Fruit fly (Drosophila melanogaster) whole organism, prepupa: ENCODE data around the gene Cerk.

Experiments used
- Blimp-1 ChIP-seq: fragments of 200-800 bp; sonication (Bioruptor generic); optimal IDR thresholded peaks from 3 replicates; lab custom pipeline; 2017; ENCODE audit warnings: missing biosample characterization, missing genetic modification characterization, mild to moderate bottlenecking, moderate library complexity, missing genetic modification reagents
- CG11294 ChIP-seq: fragments of 200-800 bp; sonication (Bioruptor generic); IDR thresholded peaks from 2 replicates; pipeline ENCODE4 v1.3.6; 2022; ENCODE audit warnings: missing biosample characterization, missing genetic modification characterization
- CG11762 ChIP-seq: fragments of 200-800 bp; sonication (Bioruptor generic); optimal IDR thresholded peaks from 3 replicates; lab custom pipeline; 2016; ENCODE audit warnings: missing biosample characterization, missing genetic modification characterization; ENCODE audit not compliant: insufficient read depth
- CG3032 ChIP-seq: fragments of 200-800 bp; optimal IDR thresholded peaks from 2 replicates; lab custom pipeline; 2019; ENCODE audit warnings: missing biosample characterization, mild to moderate bottlenecking, missing genetic modification characterization, moderate library complexity
- CG32006 ChIP-seq: fragments of 200-800 bp; sonication (Bioruptor generic); optimal IDR thresholded peaks from 3 replicates; lab custom pipeline; 2017; ENCODE audit warnings: missing biosample characterization, mild to moderate bottlenecking, missing genetic modification characterization
- CG34406 ChIP-seq: fragments of 200-800 bp; sonication (Bioruptor generic); optimal IDR thresholded peaks from 3 replicates; lab custom pipeline; 2016; ENCODE audit warnings: missing biosample characterization, missing genetic modification characterization
- CG4318 ChIP-seq: fragments of 200-800 bp; sonication (Bioruptor generic); optimal IDR thresholded peaks from 3 replicates; lab custom pipeline; 2017; ENCODE audit warnings: missing biosample characterization, mild to moderate bottlenecking, missing genetic modification characterization
- CG6163 ChIP-seq: fragments of 200-800 bp; sonication (Bioruptor generic); IDR thresholded peaks from 3 replicates; pipeline ENCODE4 v1.3.6; 2022; ENCODE audit warnings: missing biosample characterization, missing genetic modification characterization
- CG6792 ChIP-seq: fragments of 200-800 bp; sonication (Bioruptor generic); optimal IDR thresholded peaks from 3 replicates; lab custom pipeline; 2016; ENCODE audit warnings: missing biosample characterization, missing genetic modification characterization
- CG6854 ChIP-seq: fragments of 200-800 bp; sonication (Bioruptor generic); optimal IDR thresholded peaks from 2 replicates; lab custom pipeline; 2017; ENCODE audit warnings: missing biosample characterization, mild to moderate bottlenecking, missing genetic modification characterization
- CG7368 ChIP-seq: fragments of 200-800 bp; sonication (Bioruptor generic); optimal IDR thresholded peaks from 3 replicates; lab custom pipeline; 2016; ENCODE audit warnings: missing biosample characterization, missing genetic modification characterization
- CG8119 ChIP-seq: fragments of 200-800 bp; sonication (Bioruptor generic); IDR thresholded peaks from 3 replicates; pipeline ENCODE4 v1.3.6; 2022; ENCODE audit warnings: missing biosample characterization, missing genetic modification characterization
- CG8319 ChIP-seq: fragments of 200-800 bp; sonication (Bioruptor generic); optimal IDR thresholded peaks from 3 replicates; lab custom pipeline; 2016; ENCODE audit warnings: missing biosample characterization, missing genetic modification characterization
- CG9139 ChIP-seq: fragments of 200-800 bp; sonication (Bioruptor generic); optimal IDR thresholded peaks from 3 replicates; lab custom pipeline; 2017; ENCODE audit warnings: missing biosample characterization, mild to moderate bottlenecking, missing genetic modification characterization
- Eip75B ChIP-seq: fragments of 200-800 bp; sonication (Bioruptor generic); optimal IDR thresholded peaks from 3 replicates; lab custom pipeline; 2016; ENCODE audit warnings: missing biosample characterization, missing genetic modification characterization
- Eip78C ChIP-seq: fragments of 200-800 bp; sonication (Bioruptor generic); peaks from one replicate; lab custom pipeline; 2016; ENCODE audit warnings: missing biosample characterization, missing genetic modification characterization
- Eip93F ChIP-seq: fragments of 200-800 bp; sonication (Bioruptor generic); optimal IDR thresholded peaks from 2 replicates; lab custom pipeline; 2016; ENCODE audit warnings: missing biosample characterization, mild to moderate bottlenecking, missing genetic modification characterization
- Ets96B ChIP-seq: fragments of 200-800 bp; optimal IDR thresholded peaks from 2 replicates; lab custom pipeline; 2019; ENCODE audit warnings: missing biosample characterization, mild to moderate bottlenecking, missing genetic modification characterization, moderate library complexity
- Gug ChIP-seq: fragments of 200-800 bp; sonication (Bioruptor generic); IDR thresholded peaks from 2 replicates; pipeline ENCODE4 v1.3.6; 2022; ENCODE audit warnings: missing biosample characterization, missing genetic modification characterization
- Hr38 ChIP-seq: sonication (Bioruptor generic); optimal IDR thresholded peaks from 2 replicates; lab custom pipeline; 2016; ENCODE audit warnings: missing biosample characterization, missing genetic modification characterization
- Hr39 ChIP-seq: fragments of 200-800 bp; sonication (Bioruptor generic); optimal IDR thresholded peaks from 2 replicates; lab custom pipeline; 2016; ENCODE audit warnings: missing biosample characterization, missing genetic modification characterization
- Hr4 ChIP-seq: fragments of 200-800 bp; sonication (Bioruptor generic); optimal IDR thresholded peaks from 3 replicates; lab custom pipeline; 2016; ENCODE audit warnings: missing biosample characterization, missing genetic modification characterization
- Lpt ChIP-seq: fragments of 200-800 bp; sonication (Bioruptor generic); optimal IDR thresholded peaks from 3 replicates; lab custom pipeline; 2016; ENCODE audit warnings: missing biosample characterization, missing genetic modification characterization
- Met ChIP-seq: fragments of 200-800 bp; sonication (Bioruptor generic); optimal IDR thresholded peaks from 3 replicates; lab custom pipeline; 2016; ENCODE audit warnings: missing biosample characterization, missing genetic modification characterization
- OdsH ChIP-seq: fragments of 200-800 bp; sonication (Bioruptor generic); optimal IDR thresholded peaks from 3 replicates; lab custom pipeline; 2016; ENCODE audit warnings: missing biosample characterization, missing genetic modification characterization
- Sox102F ChIP-seq: fragments of 200-800 bp; sonication (Bioruptor generic); optimal IDR thresholded peaks from 2 replicates; lab custom pipeline; 2016; ENCODE audit warnings: missing biosample characterization, mild to moderate bottlenecking, missing genetic modification characterization
- Sox15 ChIP-seq: fragments of 200-800 bp; sonication (Bioruptor generic); optimal IDR thresholded peaks from 3 replicates; lab custom pipeline; 2016; ENCODE audit warnings: missing biosample characterization, missing genetic modification characterization
- achi ChIP-seq: fragments of 200-800 bp; sonication (Bioruptor generic); optimal IDR thresholded peaks from 3 replicates; lab custom pipeline; 2016; ENCODE audit warnings: missing biosample characterization, missing genetic modification characterization
- acj6 ChIP-seq: fragments of 200-800 bp; sonication (Bioruptor generic); optimal IDR thresholded peaks from 3 replicates; lab custom pipeline; 2016; ENCODE audit warnings: missing biosample characterization, missing genetic modification characterization
- dac ChIP-seq: fragments of 200-800 bp; sonication (Bioruptor generic); optimal IDR thresholded peaks from 2 replicates; lab custom pipeline; 2017; ENCODE audit warnings: missing biosample characterization, mild to moderate bottlenecking, missing genetic modification characterization
- dsx ChIP-seq: fragments of 200-800 bp; optimal IDR thresholded peaks from 3 replicates; lab custom pipeline; 2019; ENCODE audit warnings: missing biosample characterization, mild to moderate bottlenecking, missing genetic modification characterization, moderate library complexity; ENCODE audit not compliant: poor library complexity, severe bottlenecking
- eg ChIP-seq: fragments of 200-800 bp; sonication (Bioruptor generic); IDR thresholded peaks from 3 replicates; pipeline ENCODE4 v1.3.6; 2022; ENCODE audit warnings: missing biosample characterization, missing genetic modification characterization
- esn ChIP-seq: fragments of 200-800 bp; sonication (Bioruptor generic); optimal IDR thresholded peaks from 2 replicates; lab custom pipeline; 2016; ENCODE audit warnings: missing biosample characterization, mild to moderate bottlenecking, missing genetic modification characterization, moderate library complexity
- fd59A ChIP-seq: fragments of 200-800 bp; sonication (Bioruptor generic); optimal IDR thresholded peaks from 2 replicates; lab custom pipeline; 2017; ENCODE audit warnings: missing biosample characterization, mild to moderate bottlenecking, missing genetic modification characterization, missing genetic modification reagents
- fd85E ChIP-seq: fragments of 200-800 bp; sonication (Bioruptor generic); optimal IDR thresholded peaks from 3 replicates; lab custom pipeline; 2016; ENCODE audit warnings: missing biosample characterization, missing genetic modification characterization
- fkh ChIP-seq: fragments of 200-800 bp; sonication (Bioruptor generic); optimal IDR thresholded peaks from 3 replicates; lab custom pipeline; 2017; ENCODE audit warnings: missing biosample characterization, mild to moderate bottlenecking, missing genetic modification characterization, moderate library complexity
- lz ChIP-seq: fragments of 200-800 bp; sonication (Bioruptor generic); optimal IDR thresholded peaks from 3 replicates; lab custom pipeline; 2016; ENCODE audit warnings: missing biosample characterization, missing genetic modification characterization
- net ChIP-seq: fragments of 200-800 bp; sonication (Bioruptor generic); optimal IDR thresholded peaks from 3 replicates; lab custom pipeline; 2016; ENCODE audit warnings: missing biosample characterization, missing genetic modification characterization
- pdm3 ChIP-seq: fragments of 200-800 bp; sonication (Bioruptor generic); optimal IDR thresholded peaks from 3 replicates; lab custom pipeline; 2016; ENCODE audit warnings: missing biosample characterization, missing genetic modification characterization
- salr ChIP-seq, 2 experiments: fragments of 200-800 bp; sonication (Bioruptor generic); optimal IDR thresholded peaks; 3 replicates each; lab custom pipeline; 2016 to 2018; ENCODE audit warnings: missing biosample characterization in 2 of 2, missing genetic modification characterization in 2 of 2, mild to moderate bottlenecking in 1 of 2
- spab ChIP-seq: fragments of 200-800 bp; sonication (Bioruptor generic); optimal IDR thresholded peaks from 2 replicates; lab custom pipeline; 2017; ENCODE audit warnings: missing biosample characterization, mild to moderate bottlenecking, missing genetic modification characterization, missing genetic modification reagents
- ss ChIP-seq, 2 experiments: fragments of 200-800 bp; sonication (Bioruptor generic); optimal IDR thresholded peaks; 2 replicates in 1 of 2; 3 replicates in 1 of 2; lab custom pipeline; 2017 to 2018; ENCODE audit warnings: mild to moderate bottlenecking in 2 of 2, missing biosample characterization in 2 of 2, missing genetic modification characterization in 2 of 2, moderate library complexity in 1 of 2
- topi ChIP-seq: fragments of 200-800 bp; sonication (Bioruptor generic); optimal IDR thresholded peaks from 3 replicates; lab custom pipeline; 2016; ENCODE audit warnings: missing biosample characterization, missing genetic modification characterization

Cerk gene

DNA sequence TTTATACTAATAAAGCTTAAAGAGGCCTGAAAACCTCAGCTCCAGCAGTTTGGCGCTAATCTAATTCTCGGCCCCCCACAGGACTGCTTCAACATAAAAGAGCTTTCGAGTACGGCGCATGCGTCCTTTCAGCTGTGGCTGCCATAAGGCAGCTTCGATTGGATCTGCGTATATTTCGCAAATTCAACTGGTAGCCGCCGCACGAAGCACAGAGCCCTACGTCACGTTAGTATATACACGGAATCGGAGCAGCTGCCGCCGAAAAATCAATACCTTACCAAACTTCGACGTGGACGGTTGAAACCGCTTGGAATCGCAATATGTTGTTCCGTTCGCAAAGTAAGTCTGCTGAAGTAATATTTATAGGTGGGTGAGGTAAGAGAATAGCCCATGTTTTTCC is 8.5 kb upstream of the Cerk start, which contains the start of gene 7B2:
7B2 (plus strand) TSS at position 169 of the 400 bp plus-strand sequence.
- TF ChIP-seq CG11294 (GFP tag; lab: Robert Waterston, UW): no peak
- TF ChIP-seq pdm3 (GFP tag; lab: Kevin White, UChicago): no peak
- no peak for TF ChIP-seq CG6163 (GFP tag; lab: Robert Waterston, UW)
- no peak for TF ChIP-seq dsx
- no peak for TF ChIP-seq Met
- no peak for TF ChIP-seq CG4318 (GFP tag; lab: Kevin White, UChicago)
- TF ChIP-seq Eip75B (GFP tag; lab: Kevin White, UChicago): no peak
- no peak for TF ChIP-seq salr (GFP tag; optimal IDR thresholded peaks at IDR 0.05; lab: Kevin White, UChicago)
- TF ChIP-seq dac (GFP tag; lab: Kevin White, UChicago): no peak
- no peak for TF ChIP-seq fd59A (GFP tag; lab: Kevin White, UChicago)
- TF ChIP-seq Ets96B (tag; lab: Kevin White, UChicago): no peak
- TF ChIP-seq CG8119 (GFP tag; lab: Robert Waterston, UW): no peak

dm6 chr3R:5374720-5375119 is 6.6 kb upstream of the Cerk start, which contains the start of the genes hd and CG14667:
hd (minus strand) TSS chr3R:5374962.
CG14667 (plus strand) TSS chr3R:5375022.
- TF ChIP-seq fkh (GFP tag; lab: Kevin White, UChicago): peak; percentile 90
- no peak for TF ChIP-seq Hr38 (GFP tag; lab: Kevin White, UChicago)
- TF ChIP-seq CG9139 (GFP tag; lab: Kevin White, UChicago): no peak
- TF ChIP-seq Eip75B (GFP tag; lab: Kevin White, UChicago): no peak
- no peak for TF ChIP-seq ss (GFP tag; optimal IDR thresholded peaks at IDR 0.05; lab: Kevin White, UChicago)
- TF ChIP-seq lz: peak; percentile 5
- TF ChIP-seq Eip78C (GFP tag; lab: Kevin White, UChicago): no peak
- no peak for TF ChIP-seq Lpt (GFP tag; lab: Kevin White, UChicago)
- TF ChIP-seq, all 60 proteins: peak for 2

DNA sequence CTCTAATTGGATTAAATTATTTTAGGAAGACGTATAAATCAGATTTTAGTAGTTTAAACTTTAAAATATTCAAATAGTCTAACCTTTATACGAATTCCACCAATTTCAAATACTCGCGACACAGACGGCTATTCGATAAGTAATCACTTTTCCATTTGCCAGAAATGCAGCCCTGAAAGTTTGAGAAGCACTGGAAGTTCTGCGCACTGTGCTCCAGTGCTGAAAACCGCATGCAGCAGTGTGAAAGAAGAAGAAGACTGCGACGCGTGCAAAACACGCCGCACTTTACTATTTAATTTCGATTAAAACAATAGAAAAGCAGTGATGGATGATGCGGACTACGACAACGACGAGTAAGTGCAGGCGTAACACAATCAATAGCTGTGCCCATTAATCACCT is 3.5 kb upstream of the Cerk start, which contains the start of gene Polr2F:
Polr2F (plus strand) TSS at position 233 of the 400 bp plus-strand sequence.
- TF ChIP-seq dsx (no peak), spab (GFP tag; lab: Kevin White, UChicago) (no peak), CG6792 (GFP tag; lab: Kevin White, UChicago) (no peak), CG32006 (GFP tag; lab: Kevin White, UChicago) (no peak), ss (GFP tag; optimal IDR thresholded peaks at IDR 0.05; lab: Kevin White, UChicago) (no peak), Hr38 (GFP tag; lab: Kevin White, UChicago) (peak; percentile 10), Gug (GFP tag; lab: Robert Waterston, UW) (peak; percentile 34; the same call in 1 of the 2 replicates), Lpt (GFP tag; lab: Kevin White, UChicago) (peak; percentile 11), CG8119 (GFP tag; lab: Robert Waterston, UW) (no peak), esn (GFP tag; lab: Kevin White, UChicago) (peak; percentile 78), eg (peak; percentile 45; the same call in 1 of the 3 replicates), Hr39 (GFP tag; lab: Kevin White, UChicago) (peak; percentile 83), acj6 (peak; percentile 65), fkh (GFP tag; lab: Kevin White, UChicago) (no peak), CG11294 (GFP tag; lab: Robert Waterston, UW) (peak; percentile 44; the same call in 1 of the 2 replicates), CG4318 (GFP tag; lab: Kevin White, UChicago) (no peak), CG9139 (GFP tag; lab: Kevin White, UChicago) (no peak), CG7368 (GFP tag; lab: Kevin White, UChicago) (no peak), pdm3 (GFP tag; lab: Kevin White, UChicago) (no peak), Met (no peak), CG6163 (GFP tag; lab: Robert Waterston, UW) (peak; percentile 72; the same call in 2 of the 3 replicates), Eip93F (no peak), lz (peak; percentile 81), CG6854 (peak; percentile 17), CG3032 (peak; percentile 59), CG8319 (GFP tag; lab: Kevin White, UChicago) (peak; percentile 27), Blimp-1 (GFP tag; lab: Kevin White, UChicago) (no peak), achi (GFP tag; lab: Kevin White, UChicago) (no peak), Ets96B (tag; lab: Kevin White, UChicago) (peak; percentile 42), Hr4 (GFP tag; lab: Kevin White, UChicago) (no peak), OdsH (no peak), CG34406 (GFP tag; lab: Kevin White, UChicago) (no peak), Sox102F (GFP tag; lab: Kevin White, UChicago) (no peak), net (GFP tag; lab: Kevin White, UChicago) (no peak), fd85E (GFP tag; lab: Kevin White, UChicago) (no peak), Eip75B (GFP tag; lab: Kevin White, UChicago) (no peak), topi (peak; percentile 68), Sox15 (GFP tag; lab: Kevin White, UChicago) (peak; percentile 55), CG11762 (no peak), salr (GFP tag; optimal IDR thresholded peaks at IDR 0.05; lab: Kevin White, UChicago) (peak in 1 of 2 experiments; percentile 49), dac (GFP tag; lab: Kevin White, UChicago) (no peak), fd59A (GFP tag; lab: Kevin White, UChicago) (no peak)
